Fruit fly (Drosophila melanogaster): ENCODE data around the gene tal-3A.

The tal-3A gene

DNA sequence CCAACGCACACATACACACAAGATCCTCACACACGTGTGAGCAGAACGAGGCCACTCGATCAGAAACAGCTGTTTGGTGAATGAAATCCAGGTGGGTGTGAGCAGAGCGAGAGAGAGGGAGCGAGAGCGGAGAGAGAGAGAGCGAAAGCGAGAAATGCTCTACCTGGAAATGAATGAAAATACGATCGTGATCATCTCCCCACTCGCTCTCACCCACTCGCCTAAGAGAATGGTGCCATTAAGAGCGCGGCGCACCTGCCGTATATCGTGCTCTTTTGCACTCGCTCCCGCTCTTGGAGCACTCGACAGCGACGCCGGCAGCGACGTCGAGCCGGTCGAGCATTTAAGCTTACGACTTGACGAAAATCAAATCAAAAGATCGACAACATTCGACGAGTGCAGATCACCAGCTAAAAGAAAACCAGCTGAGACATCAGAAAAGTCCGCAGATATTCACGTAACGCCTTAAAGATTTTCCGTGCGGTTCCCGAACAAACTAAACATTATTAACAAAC is at the start of gene tal-3A, which contains the start of the genes tal-1A, tal-2A and tal-AA:
Gene tal-3A, plus strand, starts transcription at position 374 of the 515 bp plus-strand sequence.
Gene tal-1A, plus strand, starts transcription at position 374 of the 515 bp plus-strand sequence.
Gene tal-2A, plus strand, starts transcription at position 374 of the 515 bp plus-strand sequence.
Gene tal-AA, plus strand, starts transcription at position 374 of the 515 bp plus-strand sequence.
- TF ChIP-seq vri (GFP tag; optimal IDR thresholded peaks at IDR 0.05) (peak; percentile 60), CG10631 (GFP tag; optimal IDR thresholded peaks at IDR 0.05) (no peak), Smox (GFP tag; optimal IDR thresholded peaks at IDR 0.05) (peak; percentile 23), CG7368 (GFP tag; optimal IDR thresholded peaks at IDR 0.05) (peak; percentile 7), ss (GFP tag; optimal IDR thresholded peaks at IDR 0.05) (peak; percentile 62), CG1621 (tag; optimal IDR thresholded peaks at IDR 0.05) (no peak), CG32006 (GFP tag; optimal IDR thresholded peaks at IDR 0.05) (no peak), fkh (GFP tag; optimal IDR thresholded peaks at IDR 0.05) (peak; percentile 23), CG6276 (GFP tag; optimal IDR thresholded peaks at IDR 0.05) (peak; percentile 63), CG11902 (GFP tag; optimal IDR thresholded peaks at IDR 0.05) (no peak), CG8319 (GFP tag; optimal IDR thresholded peaks at IDR 0.05) (no peak), fd59A (GFP tag; optimal IDR thresholded peaks at IDR 0.05) (no peak), Hr4 (GFP tag; optimal IDR thresholded peaks at IDR 0.05) (no peak), CG6792 (GFP tag; optimal IDR thresholded peaks at IDR 0.05) (no peak), CG3032 (tag; optimal IDR thresholded peaks at IDR 0.05) (peak; percentile 0), fd85E (GFP tag; optimal IDR thresholded peaks at IDR 0.05) (peak; percentile 30), Sox15 (GFP tag; optimal IDR thresholded peaks at IDR 0.05) (no peak), svp (GFP tag) (peak; percentile 83), Sox14 (GFP tag; optimal IDR thresholded peaks at IDR 0.05) (peak; percentile 21), eg (GFP tag; IDR thresholded peaks at IDR 0.05) (peak; percentile 76; the same call in 2 of the 3 replicates), dac (GFP tag; optimal IDR thresholded peaks at IDR 0.05) (no peak), Gug (GFP tag; IDR thresholded peaks at IDR 0.05) (no peak), CG11294 (GFP tag; IDR thresholded peaks at IDR 0.05) (no peak), CG4318 (GFP tag; optimal IDR thresholded peaks at IDR 0.05) (no peak), Hr38 (GFP tag; optimal IDR thresholded peaks at IDR 0.05) (no peak), Ets96B (tag; optimal IDR thresholded peaks at IDR 0.05) (no peak), Ets21C (GFP tag; optimal IDR thresholded peaks at IDR 0.05) (no peak), CG16779 (tag; optimal IDR thresholded peaks at IDR 0.05) (peak; percentile 61), CG6854 (GFP tag; optimal IDR thresholded peaks at IDR 0.05) (peak; percentile 75), net (GFP tag; optimal IDR thresholded peaks at IDR 0.05) (peak; percentile 64), Met (GFP tag; optimal IDR thresholded peaks at IDR 0.05) (peak; percentile 11), CG8632 (GFP tag; optimal IDR thresholded peaks at IDR 0.05) (peak; percentile 25), CG15336 (GFP tag; IDR thresholded peaks at IDR 0.05) (peak; percentile 74), achi (GFP tag; optimal IDR thresholded peaks at IDR 0.05) (peak; percentile 10), Sox102F (GFP tag; optimal IDR thresholded peaks at IDR 0.05) (peak; percentile 79), Eip78C (GFP tag) (peak; percentile 84), OdsH (GFP tag; optimal IDR thresholded peaks at IDR 0.05) (no peak), esn (GFP tag; optimal IDR thresholded peaks at IDR 0.05) (peak; percentile 56), salr (GFP tag; optimal IDR thresholded peaks at IDR 0.05) (no peak), Lpt (GFP tag; optimal IDR thresholded peaks at IDR 0.05) (peak; percentile 30), CG11762 (GFP tag; optimal IDR thresholded peaks at IDR 0.05; ENCODE audit: insufficient read depth) (peak; percentile 5), CG10669 (GFP tag; optimal IDR thresholded peaks at IDR 0.05) (no peak), lz (GFP tag; optimal IDR thresholded peaks at IDR 0.05) (no peak), CG3919 (GFP tag; optimal IDR thresholded peaks at IDR 0.05) (peak; percentile 51), CG34406 (GFP tag; optimal IDR thresholded peaks at IDR 0.05) (peak; percentile 4), topi (GFP tag; optimal IDR thresholded peaks at IDR 0.05) (no peak), CG9139 (GFP tag; optimal IDR thresholded peaks at IDR 0.05) (peak; percentile 51), cyc (GFP tag; optimal IDR thresholded peaks at IDR 0.05) (peak; percentile 8), CG6163 (GFP tag; IDR thresholded peaks at IDR 0.05) (peak; percentile 57; the same call in 2 of the 3 replicates), acj6 (GFP tag; optimal IDR thresholded peaks at IDR 0.05) (no peak), Hr39 (GFP tag; optimal IDR thresholded peaks at IDR 0.05) (no peak), pdm3 (GFP tag; optimal IDR thresholded peaks at IDR 0.05) (no peak), Eip75B (GFP tag; optimal IDR thresholded peaks at IDR 0.05) (peak; percentile 60)
